Fruit fly (Drosophila melanogaster) whole organism, wandering third instar larva: ENCODE results near the gene obst-G.

Experiments used
- Abd-B ChIP-seq: fragments of >200 bp; optimal IDR thresholded peaks from 2 replicates; lab custom pipeline; 2017; ENCODE audit warnings: missing biosample characterization, missing genetic modification characterization
- CG32264 ChIP-seq: fragments of 200-800 bp; sonication (Bioruptor generic); optimal IDR thresholded peaks from 2 replicates; lab custom pipeline; 2016; ENCODE audit warnings: missing biosample characterization, missing genetic modification characterization
- CG9705 ChIP-seq: fragments of 200-800 bp; sonication (Bioruptor generic); optimal IDR thresholded peaks from 2 replicates; lab custom pipeline; 2018; ENCODE audit warnings: missing biosample characterization, mild to moderate bottlenecking, missing genetic modification characterization
- CrebA ChIP-seq: fragments of 200-800 bp; sonication (Bioruptor generic); optimal IDR thresholded peaks from 2 replicates; lab custom pipeline; 2016; ENCODE audit warnings: missing biosample characterization, mild to moderate bottlenecking, missing genetic modification characterization, borderline replicate concordance
- Dfd ChIP-seq: fragments of >200 bp; optimal IDR thresholded peaks from 2 replicates; lab custom pipeline; 2017; ENCODE audit warnings: missing biosample characterization, missing genetic modification characterization
- Dif ChIP-seq: fragments of 200-275, 200-300 bp; sonication (Bioruptor generic); optimal IDR thresholded peaks from 2 replicates; lab custom pipeline; 2018; ENCODE audit warnings: missing biosample characterization, missing genetic modification characterization; ENCODE audit not compliant: partially characterized antibody
- HLH106 ChIP-seq: fragments of 200-800 bp; optimal IDR thresholded peaks from 3 replicates; lab custom pipeline; 2019; ENCODE audit warnings: missing biosample characterization, mild to moderate bottlenecking, missing genetic modification characterization, moderate library complexity
- Hnf4 ChIP-seq: fragments of 200-800 bp; sonication (Bioruptor generic); optimal IDR thresholded peaks from 2 replicates; lab custom pipeline; 2016; ENCODE audit warnings: missing biosample characterization, mild to moderate bottlenecking, missing genetic modification characterization
- Hr78 ChIP-seq: fragments of >200 bp; optimal IDR thresholded peaks from 2 replicates; lab custom pipeline; 2017; ENCODE audit warnings: missing biosample characterization, missing genetic modification characterization
- Hr83 ChIP-seq: fragments of 200-300 bp; sonication (Bioruptor generic); optimal IDR thresholded peaks from 2 replicates; lab custom pipeline; 2016; ENCODE audit warnings: missing biosample characterization, mild to moderate bottlenecking, missing genetic modification characterization, moderate library complexity; ENCODE audit not compliant: poor library complexity, severe bottlenecking
- Jra ChIP-seq: sonication (Bioruptor generic); optimal IDR thresholded peaks from 2 replicates; lab custom pipeline; 2016; ENCODE audit warnings: missing biosample characterization, missing genetic modification characterization
- Mio ChIP-seq: sonication (Bioruptor generic); optimal IDR thresholded peaks from 2 replicates; lab custom pipeline; 2016; ENCODE audit warnings: missing biosample characterization, missing genetic modification characterization
- Myc ChIP-seq: fragments of >200 bp; optimal IDR thresholded peaks from 2 replicates; lab custom pipeline; 2017
- N ChIP-seq: fragments of >200 bp; optimal IDR thresholded peaks from 2 replicates; lab custom pipeline; 2018; ENCODE audit warnings: missing biosample characterization, missing external identifiers, missing genetic modification characterization
- OdsH ChIP-seq: fragments of 200-800 bp; sonication (Bioruptor generic); optimal IDR thresholded peaks from 2 replicates; lab custom pipeline; 2016; ENCODE audit warnings: missing biosample characterization, mild to moderate bottlenecking, missing genetic modification characterization
- Rel ChIP-seq, 2 experiments: fragments of 200-800 bp; sonication (Bioruptor generic) in 1 of 2; optimal IDR thresholded peaks; 2 replicates in 1 of 2; 3 replicates in 1 of 2; lab custom pipeline; 2016 to 2019; ENCODE audit warnings: mild to moderate bottlenecking in 2 of 2, missing biosample characterization in 2 of 2, missing genetic modification characterization in 2 of 2, moderate library complexity in 1 of 2
- Sp1 ChIP-seq: fragments of 200-800 bp; sonication (Bioruptor generic); optimal IDR thresholded peaks from 3 replicates; lab custom pipeline; 2019; ENCODE audit warnings: missing biosample characterization, mild to moderate bottlenecking, missing genetic modification characterization, moderate library complexity
- Vsx2 ChIP-seq: fragments of 200-300, 225-300 bp; sonication (Bioruptor generic); optimal IDR thresholded peaks from 2 replicates; lab custom pipeline; 2018; ENCODE audit warnings: missing biosample characterization, missing genetic modification characterization; ENCODE audit not compliant: partially characterized antibody
- br ChIP-seq: fragments of 200-800 bp; sonication (Bioruptor generic); optimal IDR thresholded peaks from 2 replicates; lab custom pipeline; 2016; ENCODE audit warnings: missing biosample characterization, missing genetic modification characterization
- brk ChIP-seq: fragments of 200-800 bp; sonication (Bioruptor generic); optimal IDR thresholded peaks from 2 replicates; lab custom pipeline; 2016; ENCODE audit warnings: missing biosample characterization, mild to moderate bottlenecking, missing genetic modification characterization
- dl ChIP-seq, 2 experiments: fragments of 175-275, 200-275 bp in 1 of 2; fragments of 200-275 bp in 1 of 2; sonication (Bioruptor generic); optimal IDR thresholded peaks; lab custom pipeline; 2018; ENCODE audit warnings: mild to moderate bottlenecking in 2 of 2, missing biosample characterization in 2 of 2, missing genetic modification characterization in 2 of 2, moderate library complexity in 2 of 2; ENCODE audit not compliant: partially characterized antibody in 2 of 2, insufficient read depth in 1 of 2
- dmrt93B ChIP-seq: fragments of 200-800 bp; sonication (Bioruptor generic); optimal IDR thresholded peaks from 2 replicates; lab custom pipeline; 2018; ENCODE audit warnings: missing biosample characterization, mild to moderate bottlenecking, missing genetic modification characterization
- dsf ChIP-seq: sonication (Bioruptor generic); optimal IDR thresholded peaks from 2 replicates; lab custom pipeline; 2016; ENCODE audit warnings: missing biosample characterization, missing genetic modification characterization, borderline replicate concordance
- ey ChIP-seq: fragments of 200-800 bp; sonication (Bioruptor generic); optimal IDR thresholded peaks from 2 replicates; lab custom pipeline; 2016; ENCODE audit warnings: missing biosample characterization, missing genetic modification characterization
- h ChIP-seq: fragments of 200-800 bp; sonication (Bioruptor generic); optimal IDR thresholded peaks from 3 replicates; lab custom pipeline; 2016; ENCODE audit warnings: missing biosample characterization, mild to moderate bottlenecking, missing genetic modification characterization
- jim ChIP-seq: fragments of 175-275, 200-325 bp; sonication (Bioruptor generic); optimal IDR thresholded peaks from 2 replicates; lab custom pipeline; 2016; ENCODE audit warnings: missing biosample characterization, mild to moderate bottlenecking, missing genetic modification characterization
- pan ChIP-seq: fragments of >200 bp; optimal IDR thresholded peaks from 2 replicates; lab custom pipeline; 2017
- rgr ChIP-seq: fragments of 200-800 bp; sonication (Bioruptor generic); optimal IDR thresholded peaks from 3 replicates; lab custom pipeline; 2016; ENCODE audit warnings: missing biosample characterization, mild to moderate bottlenecking, missing genetic modification characterization
- sv ChIP-seq: fragments of 200-800 bp; sonication (Bioruptor generic); optimal IDR thresholded peaks from 3 replicates; lab custom pipeline; 2016; ENCODE audit warnings: missing biosample characterization, missing genetic modification characterization
- tai ChIP-seq: sonication (Bioruptor generic); optimal IDR thresholded peaks from 2 replicates; lab custom pipeline; 2016; ENCODE audit warnings: missing biosample characterization, missing genetic modification characterization
- usp ChIP-seq: fragments of >200 bp; optimal IDR thresholded peaks from 2 replicates; lab custom pipeline; 2017; ENCODE audit warnings: missing biosample characterization, missing genetic modification characterization
- woc ChIP-seq: sonication (Bioruptor generic); optimal IDR thresholded peaks from 2 replicates; lab custom pipeline; 2016; ENCODE audit warnings: missing biosample characterization, mild to moderate bottlenecking, missing genetic modification characterization

Gene obst-G

DNA sequence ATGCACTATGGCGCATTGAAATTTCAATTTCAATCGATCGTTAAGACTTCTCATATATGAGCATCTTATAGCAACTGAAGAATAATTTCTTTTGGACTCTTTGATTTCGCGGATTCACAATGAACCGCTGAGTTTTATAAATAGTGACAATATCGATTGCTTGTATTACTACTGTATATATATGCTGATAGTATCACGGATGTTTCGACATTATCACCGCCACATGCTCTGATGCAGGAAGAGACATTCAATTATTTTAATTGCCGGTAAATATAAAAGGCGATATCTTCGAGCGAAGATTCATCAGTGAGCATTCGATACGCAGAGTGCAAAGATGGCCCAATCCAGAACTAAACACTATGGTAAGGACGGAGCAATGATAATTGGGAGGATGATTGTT is 3.6 kb downstream of the obst-G start, which contains the start of gene CG17826:
Gene CG17826 (plus strand): TSS at position 301 of the 400 bp plus-strand sequence.
- TF ChIP-seq OdsH (GFP tag; lab: Kevin White, UChicago) (no peak), HLH106 (tag; lab: Kevin White, UChicago) (no peak), dl (GFP tag; optimal IDR thresholded peaks at IDR 0.05; lab: Kevin White, UChicago; ENCODE audit: insufficient read depth in 1 of 2, partially characterized antibody in 2 of 2) (no peak), Hnf4 (GFP tag; lab: Kevin White, UChicago) (no peak), tai (no peak)

dm6 chr3L:11947357-11947756 is 5.8 kb downstream of the obst-G start, which contains the start of gene CG7252:
CG7252 (plus strand) TSS chr3L:11947675.
- TF ChIP-seq jim (GFP tag; lab: Kevin White, UChicago) (no peak), Mio (GFP tag; lab: Kevin White, UChicago) (no peak), brk (GFP tag; lab: Kevin White, UChicago) (no peak), h (GFP tag; lab: Kevin White, UChicago) (peak; percentile 13)
- TF ChIP-seq, all 38 proteins: peak for 1

- TF ChIP-seq sv, result no peak
- no peak for TF ChIP-seq N (GFP tag; lab: Kevin White, UChicago)
- TF ChIP-seq Myc, result no peak
- TF ChIP-seq Hr83, result no peak
- TF ChIP-seq Mio (GFP tag; lab: Kevin White, UChicago), result no peak
- no peak for TF ChIP-seq CrebA (GFP tag; lab: Kevin White, UChicago)
- no peak for TF ChIP-seq Jra (GFP tag; lab: Kevin White, UChicago)
- no peak for TF ChIP-seq ey (GFP tag; lab: Kevin White, UChicago)
- no peak for TF ChIP-seq h (GFP tag; lab: Kevin White, UChicago)
- no peak for TF ChIP-seq usp (GFP tag; lab: Kevin White, UChicago)
- TF ChIP-seq OdsH (GFP tag; lab: Kevin White, UChicago), result no peak
- TF ChIP-seq Dif (GFP tag; lab: Kevin White, UChicago), result no peak
- TF ChIP-seq Dfd (GFP tag; lab: Kevin White, UChicago), result no peak
- TF ChIP-seq dsf (GFP tag; lab: Kevin White, UChicago), result no peak
- TF ChIP-seq pan (lab: Kevin White, UChicago), result no peak
- no peak for TF ChIP-seq rgr (GFP tag; lab: Kevin White, UChicago)
- no peak for TF ChIP-seq Rel (GFP tag; optimal IDR thresholded peaks at IDR 0.05; lab: Kevin White, UChicago)
- no peak for TF ChIP-seq Rel (tag; optimal IDR thresholded peaks at IDR 0.05; lab: Kevin White, UChicago)
- TF ChIP-seq Sp1 (GFP tag; lab: Kevin White, UChicago), result no peak
- no peak for TF ChIP-seq woc
- TF ChIP-seq HLH106 (tag; lab: Kevin White, UChicago), result no peak
Observed at dm6 chr3L:11944752-11945151, 8.4 kb downstream of the obst-G start, which contains the start of gene CG5883. CG5883 (minus strand) TSS chr3L:11944852.

DNA sequence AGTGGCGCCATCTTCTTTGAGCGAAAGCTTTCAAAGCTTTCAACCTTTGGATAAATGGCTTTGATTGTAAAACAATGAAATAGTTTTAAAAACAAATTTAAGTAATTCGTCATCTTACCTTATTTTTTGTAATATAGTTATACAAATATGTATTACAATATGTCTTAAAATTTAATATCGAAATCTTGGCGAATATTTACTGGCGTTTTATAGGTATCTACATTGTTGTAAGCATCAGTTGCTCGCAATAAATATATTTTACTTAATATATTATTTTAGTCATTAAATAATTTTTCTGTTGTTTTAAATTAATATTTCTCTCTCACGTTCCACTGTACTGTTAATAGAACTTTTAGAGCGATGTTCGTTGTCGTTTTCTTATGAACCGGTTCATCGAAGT is 11.5 kb downstream of the obst-G start, which contains the start of gene Rpt4R:
Gene Rpt4R (plus strand): TSS at position 301 of the 400 bp plus-strand sequence.
- TF ChIP-seq dmrt93B (no peak), Dfd (GFP tag; lab: Kevin White, UChicago) (no peak), CG9705 (GFP tag; lab: Kevin White, UChicago) (no peak), CrebA (GFP tag; lab: Kevin White, UChicago) (no peak), usp (GFP tag; lab: Kevin White, UChicago) (no peak), Hr78 (GFP tag; lab: Kevin White, UChicago) (no peak), Abd-B (GFP tag; lab: Kevin White, UChicago) (no peak)
- TF ChIP-seq, all 38 proteins: peak for 0

DNA sequence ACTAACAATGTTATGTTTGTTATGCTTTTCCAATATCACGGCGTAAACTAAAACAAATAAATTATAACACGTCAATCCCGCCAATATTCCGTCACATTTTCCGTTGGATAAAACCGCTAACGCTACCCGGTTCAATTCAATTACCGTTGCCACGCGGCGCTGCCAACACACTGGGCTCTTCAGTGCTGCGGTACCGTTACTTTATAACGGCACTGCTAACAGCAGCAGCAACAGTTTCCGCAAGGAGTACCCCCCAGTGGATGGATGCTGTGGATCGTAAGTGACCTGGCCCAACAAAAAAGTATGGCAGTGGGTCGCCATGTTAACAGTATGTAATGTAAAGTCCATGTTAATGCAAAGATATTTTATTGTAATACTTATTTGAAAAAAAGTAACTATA is 14.4 kb downstream of the obst-G start, which contains the start of gene CG44837:
Gene CG44837 (minus strand): TSS at position 157 of the 400 bp plus-strand sequence.
- TF ChIP-seq Dif (GFP tag; lab: Kevin White, UChicago), result no peak
- TF ChIP-seq br (GFP tag; lab: Kevin White, UChicago), result no peak
- no peak for TF ChIP-seq Vsx2 (GFP tag; lab: Kevin White, UChicago)
- no peak for TF ChIP-seq Hnf4 (GFP tag; lab: Kevin White, UChicago)
- TF ChIP-seq woc, result no peak
- no peak for TF ChIP-seq CG32264 (GFP tag; lab: Kevin White, UChicago)
- no peak for TF ChIP-seq Abd-B (GFP tag; lab: Kevin White, UChicago)
